Fruit fly (Drosophila melanogaster) whole organism, adult: Measurements from ENCODE around the gene kibra.

Source experiments
- CG11617 ChIP-seq: fragments of 200-800 bp; sonication (Bioruptor generic); optimal IDR thresholded peaks from 2 replicates; lab custom pipeline; 2017; ENCODE audit warnings: mild to moderate bottlenecking, missing biosample characterization, missing genetic modification reagents, missing genetic modification characterization
- CG33017 ChIP-seq: fragments of 200-800 bp; sonication (Bioruptor generic); optimal IDR thresholded peaks from 2 replicates; lab custom pipeline; 2018; ENCODE audit warnings: missing biosample characterization, mild to moderate bottlenecking, missing genetic modification characterization, moderate library complexity
- Clk ChIP-seq: fragments of 200-800 bp; sonication (Bioruptor generic); optimal IDR thresholded peaks from 2 replicates; lab custom pipeline; 2017; ENCODE audit warnings: missing biosample characterization, missing genetic modification characterization
- Hr96 ChIP-seq: fragments of 200-800 bp; sonication (Bioruptor generic); optimal IDR thresholded peaks from 2 replicates; lab custom pipeline; 2016; ENCODE audit warnings: missing biosample characterization, missing genetic modification characterization
- Mnt ChIP-seq: fragments of 200-800 bp; sonication (Bioruptor generic); optimal IDR thresholded peaks from 2 replicates; lab custom pipeline; 2016; ENCODE audit warnings: missing biosample characterization, mild to moderate bottlenecking, missing genetic modification characterization
- kay ChIP-seq: fragments of 200-800 bp; sonication (Bioruptor generic); peaks from one replicate; lab custom pipeline; 2016; ENCODE audit warnings: missing biosample characterization, missing genetic modification characterization, borderline replicate concordance

DNA sequence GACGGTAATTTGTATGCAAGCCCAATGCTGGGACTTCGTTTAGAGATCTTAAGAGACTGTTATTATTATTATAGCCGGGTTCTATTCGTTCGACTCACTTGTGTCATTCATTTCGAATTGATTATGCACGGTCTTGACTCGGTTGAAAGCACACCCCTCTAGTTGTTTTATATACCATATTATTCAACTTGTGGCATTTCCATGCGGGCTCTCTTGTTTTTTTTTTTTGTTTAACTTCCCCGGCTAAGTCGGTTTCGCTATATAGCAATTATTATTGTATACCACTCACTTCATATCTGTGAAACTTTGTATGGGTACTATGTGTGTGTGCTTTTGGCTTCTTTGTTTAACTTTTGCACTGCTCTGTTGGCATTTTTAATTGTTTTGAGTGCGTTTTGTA, 27.0 kb upstream of the kibra start, which contains the start of gene smp-30:
- no peak for TF ChIP-seq CG11617 (GFP tag; lab: Kevin White, UChicago)
- no peak for TF ChIP-seq Mnt
- TF ChIP-seq CG33017 = no peak
- no peak for TF ChIP-seq Hr96
- no peak for TF ChIP-seq kay (GFP tag; lab: Kevin White, UChicago)
- no peak for TF ChIP-seq Clk (GFP tag; lab: Kevin White, UChicago)
